Worm (Caenorhabditis elegans) whole organism, mixed stage, embryonic: Measurements from ENCODE around the gene ptr-15.

ENCODE experiments used
- M03D4.4 ChIP-seq: sonication (generic microtip); optimal IDR thresholded peaks from 2 replicates; lab custom pipeline; 2017; ENCODE audit warnings: mild to moderate bottlenecking, missing genetic modification characterization, missing compliant biosample characterization
- bed-3 ChIP-seq: fragments of 200-800 bp; sonication (Bioruptor generic); optimal IDR thresholded peaks from 3 replicates; lab custom pipeline; 2018; ENCODE audit warnings: mild to moderate bottlenecking, missing genetic modification characterization, moderate library complexity, missing compliant biosample characterization
- blmp-1 ChIP-seq: fragments of 150-350 bp; optimal IDR thresholded peaks from 2 replicates; lab custom pipeline; 2014; ENCODE audit warnings: missing biosample characterization, missing genetic modification characterization
- ceh-43 ChIP-seq: fragments of 200-800 bp; sonication (Bioruptor generic); optimal IDR thresholded peaks from 2 replicates; lab custom pipeline; 2018; ENCODE audit warnings: mild to moderate bottlenecking, missing genetic modification characterization, moderate library complexity, missing compliant biosample characterization
- ceh-83 ChIP-seq: fragments of 200-800 bp; sonication (Bioruptor generic); optimal IDR thresholded peaks from 2 replicates; lab custom pipeline; 2018; ENCODE audit warnings: mild to moderate bottlenecking, missing genetic modification characterization, missing compliant biosample characterization
- ces-1 ChIP-seq: fragments of 150-350 bp; optimal IDR thresholded peaks from 2 replicates; lab custom pipeline; 2014; ENCODE audit warnings: missing biosample characterization, missing genetic modification reagents, missing genetic modification characterization
- drap-1 ChIP-seq: fragments of 200-800 bp; sonication (Bioruptor generic); optimal IDR thresholded peaks from 3 replicates; lab custom pipeline; 2018; ENCODE audit warnings: mild to moderate bottlenecking, missing genetic modification characterization, missing compliant biosample characterization
- elt-1 ChIP-seq: sonication (generic microtip); optimal IDR thresholded peaks from 2 replicates; lab custom pipeline; 2017; ENCODE audit warnings: missing genetic modification characterization, mild to moderate bottlenecking, missing compliant biosample characterization, antibody characterized with exemption, moderate library complexity, borderline replicate concordance; ENCODE audit not compliant: insufficient read depth
- elt-3 ChIP-seq: fragments of 150-350 bp; optimal IDR thresholded peaks from 2 replicates; lab custom pipeline; 2014; ENCODE audit warnings: missing biosample characterization, missing genetic modification characterization
- flh-1 ChIP-seq: fragments of 200-800 bp; sonication (Bioruptor generic); optimal IDR thresholded peaks from 2 replicates; lab custom pipeline; 2018; ENCODE audit warnings: mild to moderate bottlenecking, missing genetic modification characterization, moderate library complexity, missing compliant biosample characterization
- lin-13 ChIP-seq: fragments of 150-350 bp; optimal IDR thresholded peaks from 2 replicates; lab custom pipeline; 2014; ENCODE audit warnings: missing biosample characterization, missing genetic modification characterization
- lin-32 ChIP-seq: fragments of 200-800 bp; sonication (Bioruptor generic); optimal IDR thresholded peaks from 2 replicates; lab custom pipeline; 2018; ENCODE audit warnings: mild to moderate bottlenecking, missing genetic modification characterization, missing compliant biosample characterization
- lsy-2 ChIP-seq: fragments of 150-350 bp; optimal IDR thresholded peaks from 2 replicates; lab custom pipeline; 2014; ENCODE audit warnings: missing biosample characterization, missing genetic modification characterization
- mab-5 ChIP-seq: fragments of 150-350 bp; optimal IDR thresholded peaks from 2 replicates; lab custom pipeline; 2014; ENCODE audit warnings: missing biosample characterization, missing genetic modification characterization
- mep-1 ChIP-seq: fragments of 150-350 bp; optimal IDR thresholded peaks from 2 replicates; lab custom pipeline; 2017; ENCODE audit warnings: missing biosample characterization, missing genetic modification reagents, missing genetic modification characterization, inconsistent platforms
- mls-2 ChIP-seq: sonication (generic microtip); optimal IDR thresholded peaks from 2 replicates; lab custom pipeline; 2016; ENCODE audit warnings: mild to moderate bottlenecking, missing genetic modification characterization, moderate library complexity, missing compliant biosample characterization
- nhr-12 ChIP-seq: fragments of 150-350 bp; optimal IDR thresholded peaks from 2 replicates; lab custom pipeline; 2014; ENCODE audit warnings: missing biosample characterization, missing genetic modification characterization
- nhr-2 ChIP-seq: fragments of 150-350 bp; optimal IDR thresholded peaks from 2 replicates; lab custom pipeline; 2014; ENCODE audit warnings: missing biosample characterization, missing genetic modification characterization
- nhr-237 ChIP-seq: fragments of 150-350 bp; optimal IDR thresholded peaks from 2 replicates; lab custom pipeline; 2014; ENCODE audit warnings: missing biosample characterization, missing genetic modification characterization
- nhr-28 ChIP-seq: fragments of 150-350 bp; optimal IDR thresholded peaks from 2 replicates; lab custom pipeline; 2014; ENCODE audit warnings: missing biosample characterization, missing genetic modification characterization
- pha-4 ChIP-seq: fragments of 150-350 bp; optimal IDR thresholded peaks from 2 replicates; lab custom pipeline; 2018; ENCODE audit warnings: missing biosample characterization, missing genetic modification reagents, missing genetic modification characterization
- sem-2 ChIP-seq: fragments of 200-800 bp; sonication (Bioruptor generic); optimal IDR thresholded peaks from 2 replicates; lab custom pipeline; 2018; ENCODE audit warnings: mild to moderate bottlenecking, missing genetic modification characterization, missing compliant biosample characterization
- snpc-4 ChIP-seq: fragments of 150-350 bp; optimal IDR thresholded peaks from 2 replicates; lab custom pipeline; 2014; ENCODE audit warnings: missing biosample characterization, missing genetic modification characterization
- sptf-1 ChIP-seq: sonication (generic microtip); optimal IDR thresholded peaks from 2 replicates; lab custom pipeline; 2017; ENCODE audit warnings: mild to moderate bottlenecking, missing genetic modification characterization, moderate library complexity, missing compliant biosample characterization
- unc-120 ChIP-seq: sonication (generic microtip); optimal IDR thresholded peaks from 2 replicates; lab custom pipeline; 2017; ENCODE audit warnings: missing genetic modification characterization, missing compliant biosample characterization; ENCODE audit not compliant: poor library complexity, severe bottlenecking
- unc-39 ChIP-seq: fragments of 150-350 bp; optimal IDR thresholded peaks from 2 replicates; lab custom pipeline; 2014; ENCODE audit warnings: missing biosample characterization, missing genetic modification characterization
- unc-62 ChIP-seq: fragments of 150-350 bp; optimal IDR thresholded peaks from 2 replicates; lab custom pipeline; 2014; ENCODE audit warnings: missing biosample characterization, missing genetic modification reagents, missing genetic modification characterization
- zip-8 ChIP-seq: fragments of 150-350 bp; optimal IDR thresholded peaks from 2 replicates; lab custom pipeline; 2014; ENCODE audit warnings: missing biosample characterization, missing genetic modification characterization
- ztf-11 ChIP-seq: fragments of 150-350 bp; optimal IDR thresholded peaks from 2 replicates; lab custom pipeline; 2014; ENCODE audit warnings: missing biosample characterization, missing genetic modification characterization

Gene ptr-15

DNA sequence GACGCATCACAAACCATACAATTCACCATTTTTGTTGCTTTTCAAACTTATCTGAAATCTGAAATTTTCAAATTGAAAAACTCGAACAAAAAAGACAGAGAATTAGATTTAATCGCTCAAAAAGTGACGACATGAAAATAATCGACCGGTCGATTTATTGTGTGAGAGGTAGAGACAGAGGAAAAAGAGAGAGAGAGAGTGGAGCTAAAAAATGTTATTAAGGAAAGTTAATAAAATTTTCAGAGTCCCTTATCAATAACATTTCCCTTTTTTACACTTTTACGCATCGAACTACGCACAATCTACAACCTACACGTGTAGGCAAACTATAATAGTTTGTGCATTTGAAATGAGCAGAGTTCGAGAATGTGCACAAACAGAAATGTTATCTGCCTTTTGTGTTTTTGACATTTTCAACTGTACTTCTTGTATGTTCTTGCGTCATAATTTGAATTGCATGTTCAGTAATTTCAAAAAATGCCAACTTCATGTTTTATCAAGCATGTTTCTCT is 27.3 kb upstream of the ptr-15 start, which contains the start of gene nhr-107:
Gene nhr-107, minus strand, starts transcription at position 51 of the 512 bp plus-strand sequence.
- TF ChIP-seq ztf-11 (tag; lab: Kevin White, UChicago) (no peak), zip-8 (tag; lab: Kevin White, UChicago) (peak; percentile 22)

DNA sequence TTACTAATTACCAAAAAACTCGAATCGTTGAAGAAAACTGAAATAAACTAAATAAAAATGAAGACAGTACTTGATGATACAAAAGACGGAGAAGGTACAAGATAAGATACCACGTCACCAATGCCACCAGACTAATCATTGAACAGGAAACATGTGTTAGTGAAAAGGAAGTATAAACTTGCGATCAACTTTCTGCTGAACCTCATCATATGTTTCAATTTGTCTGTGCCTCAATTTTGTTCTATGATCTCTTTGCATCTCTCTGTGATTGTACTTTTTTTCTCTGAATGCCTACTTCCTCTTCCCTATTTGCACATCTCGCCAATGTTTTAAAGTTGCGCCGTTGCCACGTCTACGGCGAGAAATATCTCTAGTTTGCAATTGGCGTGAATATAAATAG is 24.2 kb upstream of the ptr-15 start:
- TF ChIP-seq snpc-4 (tag; lab: Kevin White, UChicago) (no peak), sptf-1 (tag; lab: Kevin White, UChicago) (no peak), nhr-2 (tag; lab: Kevin White, UChicago) (no peak), lsy-2 (tag; lab: Kevin White, UChicago) (no peak), unc-39 (tag; lab: Kevin White, UChicago) (no peak)

- no peak for TF ChIP-seq drap-1
- no peak for TF ChIP-seq ztf-11 (tag; lab: Kevin White, UChicago)
- TF ChIP-seq blmp-1 = no peak
- TF ChIP-seq ceh-83 (GFP tag; lab: Kevin White, UChicago) = no peak
- TF ChIP-seq flh-1 = no peak
- no peak for TF ChIP-seq pha-4 (tag; lab: Kevin White, UChicago)
- no peak for TF ChIP-seq lsy-2 (tag; lab: Kevin White, UChicago)
- no peak for TF ChIP-seq zip-8 (tag; lab: Kevin White, UChicago)
These were observed 22.0 kb upstream of the ptr-15 start, which contains the start of gene nhr-162 for ce11 chrV:6991771-6992170. Gene nhr-162, minus strand, starts transcription at chrV:6991871.

DNA sequence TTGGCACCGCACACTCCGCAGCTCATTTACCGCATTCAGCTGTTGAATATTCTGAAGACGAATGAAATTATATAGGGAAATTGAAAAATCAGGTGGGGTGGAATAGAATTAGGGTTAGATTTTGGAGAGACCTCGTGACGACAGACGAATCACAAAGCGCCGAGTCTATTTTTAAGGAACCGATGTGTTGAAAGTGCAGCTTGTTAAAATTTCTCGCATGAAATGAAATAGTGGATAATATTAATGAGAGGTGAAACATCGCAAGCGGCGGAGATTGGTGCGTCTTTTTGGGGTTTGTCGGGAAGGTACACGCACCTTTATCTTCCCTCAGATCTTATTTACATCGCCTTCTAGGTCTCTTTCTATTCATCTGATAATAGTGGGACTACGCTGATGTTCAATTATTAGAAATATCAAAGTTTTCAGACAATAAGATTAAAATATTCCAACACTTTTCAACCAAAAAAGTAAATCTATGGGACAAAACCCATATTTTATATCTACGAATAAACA is 19.9 kb upstream of the ptr-15 start, which contains the start of gene nhr-140:
Gene nhr-140, minus strand, starts transcription at position 51 of the 513 bp plus-strand sequence.
- no peak for TF ChIP-seq lin-13
- TF ChIP-seq M03D4.4 = no peak
- TF ChIP-seq unc-120 (tag; lab: Kevin White, UChicago) = no peak
- TF ChIP-seq elt-1 (tag; lab: Kevin White, UChicago) = peak; percentile 93

- no peak for TF ChIP-seq lin-32
- TF ChIP-seq mab-5 (tag; lab: Kevin White, UChicago) = no peak
- no peak for TF ChIP-seq nhr-237
- TF ChIP-seq mls-2 = no peak
- no peak for TF ChIP-seq pha-4 (tag; lab: Kevin White, UChicago)
- TF ChIP-seq ztf-11 (tag; lab: Kevin White, UChicago) = no peak
- TF ChIP-seq M03D4.4 = no peak
- TF ChIP-seq elt-1 (tag; lab: Kevin White, UChicago) = no peak
- TF ChIP-seq mep-1 (tag; lab: Kevin White, UChicago) = no peak
- TF ChIP-seq unc-39 (tag; lab: Kevin White, UChicago) = no peak
- no peak for TF ChIP-seq ceh-83 (GFP tag; lab: Kevin White, UChicago)
- no peak for TF ChIP-seq elt-3
- no peak for TF ChIP-seq snpc-4 (tag; lab: Kevin White, UChicago)
- no peak for TF ChIP-seq ces-1 (GFP tag; lab: Kevin White, UChicago)
- TF ChIP-seq nhr-28 (tag; lab: Kevin White, UChicago) = no peak
- TF ChIP-seq lin-13 = no peak
- no peak for TF ChIP-seq unc-62 (GFP tag; lab: Kevin White, UChicago)
- TF ChIP-seq ceh-43 (GFP tag; lab: Kevin White, UChicago) = no peak
- TF ChIP-seq nhr-12 (tag; lab: Kevin White, UChicago) = no peak
- TF ChIP-seq unc-120 (tag; lab: Kevin White, UChicago) = no peak
These were observed 17.9 kb upstream of the ptr-15 start, which contains the start of gene nhr-139 for ce11 chrV:6987673-6988072. Gene nhr-139, minus strand, starts transcription at chrV:6987773.

- TF ChIP-seq elt-1 (tag; lab: Kevin White, UChicago) (no peak), drap-1 (no peak), ztf-11 (tag; lab: Kevin White, UChicago) (no peak), unc-39 (tag; lab: Kevin White, UChicago) (no peak), nhr-28 (tag; lab: Kevin White, UChicago) (no peak), sptf-1 (tag; lab: Kevin White, UChicago) (no peak), M03D4.4 (no peak), sem-2 (no peak), lin-13 (no peak), bed-3 (GFP tag; lab: Kevin White, UChicago) (no peak), nhr-2 (tag; lab: Kevin White, UChicago) (no peak), lin-32 (no peak), flh-1 (no peak), elt-3 (no peak), pha-4 (tag; lab: Kevin White, UChicago) (no peak), nhr-12 (tag; lab: Kevin White, UChicago) (no peak)
These were observed 16.1 kb upstream of the ptr-15 start, which contains the start of gene nhr-163 for ce11 chrV:6985943-6986342. Gene nhr-163, minus strand, starts transcription at chrV:6986043.
